Worm (Caenorhabditis elegans): ENCODE data around the gene T04A8.8.

DNA sequence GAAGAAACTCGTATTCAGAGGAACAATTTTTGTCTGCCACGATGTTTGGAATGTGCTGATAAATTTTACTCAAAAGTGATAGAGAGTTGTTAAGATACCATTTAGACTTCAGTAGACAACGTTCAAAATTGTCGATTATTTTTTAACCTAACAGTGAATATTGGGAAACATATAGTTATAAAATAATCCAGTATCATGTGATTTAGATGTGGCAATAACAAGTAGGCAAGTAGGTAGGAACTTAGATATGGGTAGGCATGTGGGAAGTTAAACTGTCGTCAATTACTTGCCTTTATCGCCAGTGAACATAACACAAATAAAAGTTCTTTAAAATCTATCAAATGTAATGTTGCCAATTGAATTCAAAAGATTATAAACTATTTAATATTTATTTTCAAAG, 22.3 kb upstream of the T04A8.8 start, which contains the start of gene T23F11.11:
- TF ChIP-seq ama-1 (optimal IDR thresholded peaks at IDR 0.05) (no peak), lin-39 (tag; optimal IDR thresholded peaks at IDR 0.05) (no peak), blmp-1 (tag; optimal IDR thresholded peaks at IDR 0.05; ENCODE audit: insufficient read depth) (no peak), lsy-2 (tag; optimal IDR thresholded peaks at IDR 0.05) (no peak), unc-39 (tag; optimal IDR thresholded peaks at IDR 0.05) (no peak), mab-5 (tag; optimal IDR thresholded peaks at IDR 0.05) (no peak)
